Fruit fly (Drosophila melanogaster) whole organism, prepupa: Measurements from ENCODE around the gene elB.

Source experiments
- CG11294 ChIP-seq: fragments of 200-800 bp; sonication (Bioruptor generic); IDR thresholded peaks from 2 replicates; pipeline ENCODE4 v1.3.6; 2022; ENCODE audit warnings: missing biosample characterization, missing genetic modification characterization
- CG11762 ChIP-seq: fragments of 200-800 bp; sonication (Bioruptor generic); optimal IDR thresholded peaks from 3 replicates; lab custom pipeline; 2016; ENCODE audit warnings: missing biosample characterization, missing genetic modification characterization; ENCODE audit not compliant: insufficient read depth
- CG15336 ChIP-seq: fragments of 200-800 bp; sonication (Bioruptor generic); IDR thresholded peaks from 2 replicates; pipeline ENCODE4 v1.3.6; 2022; ENCODE audit warnings: missing biosample characterization, missing genetic modification characterization
- CG16779 ChIP-seq: fragments of 200-800 bp; sonication (Bioruptor generic); optimal IDR thresholded peaks from 3 replicates; lab custom pipeline; 2017; ENCODE audit warnings: missing biosample characterization, mild to moderate bottlenecking, missing genetic modification characterization
- CG3032 ChIP-seq: fragments of 200-800 bp; optimal IDR thresholded peaks from 2 replicates; lab custom pipeline; 2019; ENCODE audit warnings: missing biosample characterization, mild to moderate bottlenecking, missing genetic modification characterization, moderate library complexity
- CG4318 ChIP-seq: fragments of 200-800 bp; sonication (Bioruptor generic); optimal IDR thresholded peaks from 3 replicates; lab custom pipeline; 2017; ENCODE audit warnings: missing biosample characterization, mild to moderate bottlenecking, missing genetic modification characterization
- CG6163 ChIP-seq: fragments of 200-800 bp; sonication (Bioruptor generic); IDR thresholded peaks from 3 replicates; pipeline ENCODE4 v1.3.6; 2022; ENCODE audit warnings: missing biosample characterization, missing genetic modification characterization
- CG6792 ChIP-seq: fragments of 200-800 bp; sonication (Bioruptor generic); optimal IDR thresholded peaks from 3 replicates; lab custom pipeline; 2016; ENCODE audit warnings: missing biosample characterization, missing genetic modification characterization
- CG6808 ChIP-seq: fragments of 200-800 bp; sonication (Bioruptor generic); optimal IDR thresholded peaks from 3 replicates; lab custom pipeline; 2017; ENCODE audit warnings: missing biosample characterization, missing genetic modification characterization, mild to moderate bottlenecking, moderate library complexity, missing genetic modification reagents
- CG7368 ChIP-seq: fragments of 200-800 bp; sonication (Bioruptor generic); optimal IDR thresholded peaks from 3 replicates; lab custom pipeline; 2016; ENCODE audit warnings: missing biosample characterization, missing genetic modification characterization
- CG8119 ChIP-seq: fragments of 200-800 bp; sonication (Bioruptor generic); IDR thresholded peaks from 3 replicates; pipeline ENCODE4 v1.3.6; 2022; ENCODE audit warnings: missing biosample characterization, missing genetic modification characterization
- CG8632 ChIP-seq: fragments of 200-800 bp; sonication (Bioruptor generic); optimal IDR thresholded peaks from 3 replicates; lab custom pipeline; 2016; ENCODE audit warnings: missing biosample characterization, missing genetic modification characterization
- CG9139 ChIP-seq: fragments of 200-800 bp; sonication (Bioruptor generic); optimal IDR thresholded peaks from 3 replicates; lab custom pipeline; 2017; ENCODE audit warnings: missing biosample characterization, mild to moderate bottlenecking, missing genetic modification characterization
- Eip75B ChIP-seq: fragments of 200-800 bp; sonication (Bioruptor generic); optimal IDR thresholded peaks from 3 replicates; lab custom pipeline; 2016; ENCODE audit warnings: missing biosample characterization, missing genetic modification characterization
- Eip93F ChIP-seq: fragments of 200-800 bp; sonication (Bioruptor generic); optimal IDR thresholded peaks from 2 replicates; lab custom pipeline; 2016; ENCODE audit warnings: missing biosample characterization, mild to moderate bottlenecking, missing genetic modification characterization
- Ets21C ChIP-seq: fragments of 200-800 bp; sonication (Bioruptor generic); optimal IDR thresholded peaks from 3 replicates; lab custom pipeline; 2016; ENCODE audit warnings: missing biosample characterization, missing genetic modification characterization
- Gug ChIP-seq: fragments of 200-800 bp; sonication (Bioruptor generic); IDR thresholded peaks from 2 replicates; pipeline ENCODE4 v1.3.6; 2022; ENCODE audit warnings: missing biosample characterization, missing genetic modification characterization
- Hr38 ChIP-seq: sonication (Bioruptor generic); optimal IDR thresholded peaks from 2 replicates; lab custom pipeline; 2016; ENCODE audit warnings: missing biosample characterization, missing genetic modification characterization
- Hr39 ChIP-seq: fragments of 200-800 bp; sonication (Bioruptor generic); optimal IDR thresholded peaks from 2 replicates; lab custom pipeline; 2016; ENCODE audit warnings: missing biosample characterization, missing genetic modification characterization
- Hr4 ChIP-seq: fragments of 200-800 bp; sonication (Bioruptor generic); optimal IDR thresholded peaks from 3 replicates; lab custom pipeline; 2016; ENCODE audit warnings: missing biosample characterization, missing genetic modification characterization
- Lpt ChIP-seq: fragments of 200-800 bp; sonication (Bioruptor generic); optimal IDR thresholded peaks from 3 replicates; lab custom pipeline; 2016; ENCODE audit warnings: missing biosample characterization, missing genetic modification characterization
- Smox ChIP-seq: fragments of 200-800 bp; sonication (Bioruptor generic); optimal IDR thresholded peaks from 3 replicates; lab custom pipeline; 2016; ENCODE audit warnings: missing biosample characterization, missing genetic modification characterization
- Sox15 ChIP-seq: fragments of 200-800 bp; sonication (Bioruptor generic); optimal IDR thresholded peaks from 3 replicates; lab custom pipeline; 2016; ENCODE audit warnings: missing biosample characterization, missing genetic modification characterization
- achi ChIP-seq: fragments of 200-800 bp; sonication (Bioruptor generic); optimal IDR thresholded peaks from 3 replicates; lab custom pipeline; 2016; ENCODE audit warnings: missing biosample characterization, missing genetic modification characterization
- acj6 ChIP-seq: fragments of 200-800 bp; sonication (Bioruptor generic); optimal IDR thresholded peaks from 3 replicates; lab custom pipeline; 2016; ENCODE audit warnings: missing biosample characterization, missing genetic modification characterization
- dac ChIP-seq: fragments of 200-800 bp; sonication (Bioruptor generic); optimal IDR thresholded peaks from 2 replicates; lab custom pipeline; 2017; ENCODE audit warnings: missing biosample characterization, mild to moderate bottlenecking, missing genetic modification characterization
- eg ChIP-seq: fragments of 200-800 bp; sonication (Bioruptor generic); IDR thresholded peaks from 3 replicates; pipeline ENCODE4 v1.3.6; 2022; ENCODE audit warnings: missing biosample characterization, missing genetic modification characterization
- fd59A ChIP-seq: fragments of 200-800 bp; sonication (Bioruptor generic); optimal IDR thresholded peaks from 2 replicates; lab custom pipeline; 2017; ENCODE audit warnings: missing biosample characterization, mild to moderate bottlenecking, missing genetic modification characterization, missing genetic modification reagents
- fd85E ChIP-seq: fragments of 200-800 bp; sonication (Bioruptor generic); optimal IDR thresholded peaks from 3 replicates; lab custom pipeline; 2016; ENCODE audit warnings: missing biosample characterization, missing genetic modification characterization
- fkh ChIP-seq: fragments of 200-800 bp; sonication (Bioruptor generic); optimal IDR thresholded peaks from 3 replicates; lab custom pipeline; 2017; ENCODE audit warnings: missing biosample characterization, mild to moderate bottlenecking, missing genetic modification characterization, moderate library complexity
- lz ChIP-seq: fragments of 200-800 bp; sonication (Bioruptor generic); optimal IDR thresholded peaks from 3 replicates; lab custom pipeline; 2016; ENCODE audit warnings: missing biosample characterization, missing genetic modification characterization
- net ChIP-seq: fragments of 200-800 bp; sonication (Bioruptor generic); optimal IDR thresholded peaks from 3 replicates; lab custom pipeline; 2016; ENCODE audit warnings: missing biosample characterization, missing genetic modification characterization
- salr ChIP-seq, 2 experiments: fragments of 200-800 bp; sonication (Bioruptor generic); optimal IDR thresholded peaks; 3 replicates each; lab custom pipeline; 2016 to 2018; ENCODE audit warnings: missing biosample characterization in 2 of 2, missing genetic modification characterization in 2 of 2, mild to moderate bottlenecking in 1 of 2
- spab ChIP-seq: fragments of 200-800 bp; sonication (Bioruptor generic); optimal IDR thresholded peaks from 2 replicates; lab custom pipeline; 2017; ENCODE audit warnings: missing biosample characterization, mild to moderate bottlenecking, missing genetic modification characterization, missing genetic modification reagents
- ss ChIP-seq, 2 experiments: fragments of 200-800 bp; sonication (Bioruptor generic); optimal IDR thresholded peaks; 2 replicates in 1 of 2; 3 replicates in 1 of 2; lab custom pipeline; 2017 to 2018; ENCODE audit warnings: mild to moderate bottlenecking in 2 of 2, missing biosample characterization in 2 of 2, missing genetic modification characterization in 2 of 2, moderate library complexity in 1 of 2
- svp ChIP-seq: fragments of 200-800 bp; sonication (Bioruptor generic); peaks from one replicate; lab custom pipeline; 2016; ENCODE audit warnings: missing biosample characterization, missing genetic modification characterization
- topi ChIP-seq: fragments of 200-800 bp; sonication (Bioruptor generic); optimal IDR thresholded peaks from 3 replicates; lab custom pipeline; 2016; ENCODE audit warnings: missing biosample characterization, missing genetic modification characterization
- vri ChIP-seq: fragments of 200-800 bp; sonication (Bioruptor generic); optimal IDR thresholded peaks from 3 replicates; lab custom pipeline; 2016; ENCODE audit warnings: missing biosample characterization, mild to moderate bottlenecking, missing genetic modification characterization

Gene elB

dm6 chr2L:14451286-14451685, 41.9 kb upstream of the elB start (continued):
- TF ChIP-seq acj6, result no peak
- no peak for TF ChIP-seq CG9139 (GFP tag; lab: Kevin White, UChicago)
- no peak for TF ChIP-seq spab (GFP tag; lab: Kevin White, UChicago)
- TF ChIP-seq Smox (GFP tag; lab: Kevin White, UChicago), result no peak
- TF ChIP-seq Eip75B (GFP tag; lab: Kevin White, UChicago), result no peak
- TF ChIP-seq Ets21C (GFP tag; lab: Kevin White, UChicago), result no peak
- TF ChIP-seq CG11294 (GFP tag; lab: Robert Waterston, UW), result no peak
- no peak for TF ChIP-seq CG4318 (GFP tag; lab: Kevin White, UChicago)
- no peak for TF ChIP-seq net (GFP tag; lab: Kevin White, UChicago)
- no peak for TF ChIP-seq CG6808
- no peak for TF ChIP-seq CG3032 (tag; lab: Kevin White, UChicago)
- 0 out of 3 replicates have a peak, but pooled peaks have one; percentile 37 for TF ChIP-seq eg (GFP tag; lab: Robert Waterston, UW)
- TF ChIP-seq Gug (GFP tag; lab: Robert Waterston, UW), result no peak
- TF ChIP-seq CG6792 (GFP tag; lab: Kevin White, UChicago), result no peak
- no peak for TF ChIP-seq Eip93F (GFP tag; lab: Kevin White, UChicago)
- no peak for TF ChIP-seq lz
- TF ChIP-seq fd85E, result no peak
- no peak for TF ChIP-seq CG8632
- no peak for TF ChIP-seq topi (GFP tag; lab: Kevin White, UChicago)
- no peak for TF ChIP-seq Hr39 (GFP tag; lab: Kevin White, UChicago)
- no peak for TF ChIP-seq fd59A (GFP tag; lab: Kevin White, UChicago)
- TF ChIP-seq CG11762 (GFP tag; lab: Kevin White, UChicago), result no peak
- peak; percentile 1 for TF ChIP-seq Hr4 (GFP tag; lab: Kevin White, UChicago)
- TF ChIP-seq dac (GFP tag; lab: Kevin White, UChicago), result no peak
- no peak for TF ChIP-seq achi
- TF ChIP-seq CG8119, result peak; percentile 41; the same call in 1 of the 3 replicates
- no peak for TF ChIP-seq svp (GFP tag; lab: Kevin White, UChicago)
- no peak for TF ChIP-seq Lpt (GFP tag; lab: Kevin White, UChicago)
- no peak for TF ChIP-seq ss (GFP tag; optimal IDR thresholded peaks at IDR 0.05; lab: Kevin White, UChicago)
- TF ChIP-seq salr (GFP tag; optimal IDR thresholded peaks at IDR 0.05; lab: Kevin White, UChicago), result peak in 1 of 2 experiments; percentile 35
- peak; percentile 56 for TF ChIP-seq CG15336
- no peak for TF ChIP-seq CG6163 (GFP tag; lab: Robert Waterston, UW)
- TF ChIP-seq Hr38 (GFP tag; lab: Kevin White, UChicago), result no peak

dm6 chr2L:14450822-14451221, 41.5 kb upstream of the elB start, which contains the start of gene CG15283:
Gene CG15283, minus strand, starts transcription at chr2L:14450922.
- TF ChIP-seq Lpt (GFP tag; lab: Kevin White, UChicago) (no peak), achi (no peak), CG6792 (GFP tag; lab: Kevin White, UChicago) (no peak), fkh (GFP tag; lab: Kevin White, UChicago) (no peak), Sox15 (GFP tag; lab: Kevin White, UChicago) (no peak), acj6 (no peak), dac (GFP tag; lab: Kevin White, UChicago) (no peak)

- TF ChIP-seq lz (no peak), fd59A (GFP tag; lab: Kevin White, UChicago) (no peak), acj6 (no peak), CG16779 (tag; lab: Kevin White, UChicago) (no peak), vri (GFP tag; lab: Kevin White, UChicago) (no peak), CG6163 (GFP tag; lab: Robert Waterston, UW) (no peak), CG7368 (GFP tag; lab: Kevin White, UChicago) (no peak), achi (no peak), topi (GFP tag; lab: Kevin White, UChicago) (no peak)
Observed at dm6 chr2L:14449886-14450548, 40.7 kb upstream of the elB start.
